Worm (Caenorhabditis elegans): ENCODE results near the gene F09B9.5.

- TF ChIP-seq ceh-18 (tag; optimal IDR thresholded peaks at IDR 0.05) (no peak), lin-11 (tag; optimal IDR thresholded peaks at IDR 0.05) (no peak), nhr-11 (tag; optimal IDR thresholded peaks at IDR 0.05) (no peak), sdc-2 (tag; optimal IDR thresholded peaks at IDR 0.05) (no peak), lim-6 (tag; optimal IDR thresholded peaks at IDR 0.05) (no peak), npax-4 (tag; optimal IDR thresholded peaks at IDR 0.05) (no peak), elt-2 (tag; optimal IDR thresholded peaks at IDR 0.05) (no peak), rnt-1 (tag; optimal IDR thresholded peaks at IDR 0.05) (no peak), dmd-4 (tag; optimal IDR thresholded peaks at IDR 0.05; ENCODE audit: borderline replicate concordance) (no peak), hlh-6 (tag; optimal IDR thresholded peaks at IDR 0.05) (no peak), ama-1 (optimal IDR thresholded peaks at IDR 0.05) (no peak), C08G9.2 (tag; optimal IDR thresholded peaks at IDR 0.05) (no peak), pqm-1 (tag; optimal IDR thresholded peaks at IDR 0.05) (no peak)
Measured at ce11 chrX:10130159-10130558, 24.5 kb upstream of the F09B9.5 start.
